Fruit fly (Drosophila melanogaster): ENCODE data around the gene Ocho.
A peak's percentile ranks its signal among the peaks of the same experiment; 100 is the strongest.

Ocho gene

dm6 chr3L:14992807-14993206, 18.2 kb downstream of the Ocho start:
- TF ChIP-seq Meics (GFP tag; optimal IDR thresholded peaks at IDR 0.05) (peak; percentile 20), ATbp (GFP tag; optimal IDR thresholded peaks at IDR 0.05) (peak; percentile 0), CG13894 (tag; optimal IDR thresholded peaks at IDR 0.05) (peak; percentile 64), aop (GFP tag; IDR thresholded peaks at IDR 0.05) (no peak), CG34376 (GFP tag; optimal IDR thresholded peaks at IDR 0.05) (peak; percentile 28), PHDP (tag; optimal IDR thresholded peaks at IDR 0.05) (peak; percentile 34), exex (tag; optimal IDR thresholded peaks at IDR 0.05) (peak; percentile 6), sug (tag; optimal IDR thresholded peaks at IDR 0.05) (peak; percentile 35), CG11093 (GFP tag; IDR thresholded peaks at IDR 0.05) (no peak), Elba2 (GFP tag; optimal IDR thresholded peaks at IDR 0.05) (no peak), CG43689 (GFP tag; IDR thresholded peaks at IDR 0.05) (no peak), pros (GFP tag; optimal IDR thresholded peaks at IDR 0.05) (no peak), lab (GFP tag; optimal IDR thresholded peaks at IDR 0.05) (peak; percentile 33), Hr51 (GFP tag; optimal IDR thresholded peaks at IDR 0.05) (no peak), B-H2 (GFP tag; optimal IDR thresholded peaks at IDR 0.05) (peak; percentile 6), CG10543 (GFP tag; optimal IDR thresholded peaks at IDR 0.05) (peak; percentile 26), BtbVII (GFP tag; optimal IDR thresholded peaks at IDR 0.05) (peak; percentile 50), hb (GFP tag; IDR thresholded peaks at IDR 0.05; ENCODE audit: partially characterized antibody) (no peak), Med (GFP tag) (peak; percentile 57), CG2678 (tag; optimal IDR thresholded peaks at IDR 0.05) (peak; percentile 46), fd64A (GFP tag; optimal IDR thresholded peaks at IDR 0.05) (peak; percentile 16), CG3281 (GFP tag; optimal IDR thresholded peaks at IDR 0.05) (peak; percentile 24), CG13296 (GFP tag; optimal IDR thresholded peaks at IDR 0.05) (peak; percentile 59), Nf-YA (GFP tag; IDR thresholded peaks at IDR 0.05) (no peak), HmgZ (tag; optimal IDR thresholded peaks at IDR 0.05) (peak; percentile 20), CG14860 (GFP tag; IDR thresholded peaks at IDR 0.05; ENCODE audit: partially characterized antibody) (no peak)

dm6 chr3L:14999284-15000019, 24.8 kb downstream of the Ocho start, which contains the start of the genes mRpL39 and Prosbeta2:
Gene mRpL39, minus strand, starts transcription at chr3L:14999666.
Gene Prosbeta2, plus strand, starts transcription at chr3L:14999951.
- peak; percentile 90 for TF ChIP-seq CG14710 (tag; optimal IDR thresholded peaks at IDR 0.05)
- no peak for TF ChIP-seq CG16863 (GFP tag; optimal IDR thresholded peaks at IDR 0.05)
- peak; percentile 35 for TF ChIP-seq pzg (GFP tag; optimal IDR thresholded peaks at IDR 0.05)
- peak; percentile 87 for TF ChIP-seq CG17361 (GFP tag; IDR thresholded peaks at IDR 0.05)
- no peak for TF ChIP-seq CG11723 (GFP tag; optimal IDR thresholded peaks at IDR 0.05)
- TF ChIP-seq CG10959 (GFP tag; IDR thresholded peaks at IDR 0.05), result no peak
- TF ChIP-seq CG4820 (GFP tag; optimal IDR thresholded peaks at IDR 0.05), result peak; percentile 29
- TF ChIP-seq CG10543 (GFP tag; optimal IDR thresholded peaks at IDR 0.05), result peak; percentile 15
- no peak for TF ChIP-seq Nf-YC (tag; optimal IDR thresholded peaks at IDR 0.05)
- no peak for TF ChIP-seq CG15479 (GFP tag; optimal IDR thresholded peaks at IDR 0.05)
- no peak for TF ChIP-seq CG6654 (GFP tag; optimal IDR thresholded peaks at IDR 0.05)
- no peak for TF ChIP-seq CG5180 (GFP tag; optimal IDR thresholded peaks at IDR 0.05)
- TF ChIP-seq sima (GFP tag; optimal IDR thresholded peaks at IDR 0.05), result no peak
- TF ChIP-seq CG18619 (GFP tag; optimal IDR thresholded peaks at IDR 0.05), result no peak
- no peak for TF ChIP-seq bsh (GFP tag; optimal IDR thresholded peaks at IDR 0.05)
- TF ChIP-seq tgo (GFP tag; IDR thresholded peaks at IDR 0.05), result peak; percentile 77
- no peak for TF ChIP-seq TFAM (GFP tag; optimal IDR thresholded peaks at IDR 0.05)
- TF ChIP-seq CG31388 (GFP tag; optimal IDR thresholded peaks at IDR 0.05), result peak; percentile 14
- TF ChIP-seq MESR4 (GFP tag; optimal IDR thresholded peaks at IDR 0.05), result peak; percentile 33
- TF ChIP-seq CG10654 (GFP tag; optimal IDR thresholded peaks at IDR 0.05), result peak; percentile 40
- no peak for TF ChIP-seq YL-1 (GFP tag; optimal IDR thresholded peaks at IDR 0.05)
- no peak for TF ChIP-seq CG8944 (GFP tag; optimal IDR thresholded peaks at IDR 0.05)
- no peak for TF ChIP-seq crc (GFP tag; optimal IDR thresholded peaks at IDR 0.05)
- peak; percentile 59 for TF ChIP-seq CG11085 (GFP tag; IDR thresholded peaks at IDR 0.05)
